Worm (Caenorhabditis elegans) whole organism, young adult: ENCODE data around the gene srx-119.

Source experiments
- F49E8.2 ChIP-seq: sonication (generic microtip); optimal IDR thresholded peaks from 3 replicates; lab custom pipeline; 2017; ENCODE audit warnings: missing genetic modification characterization, mild to moderate bottlenecking, missing compliant biosample characterization, antibody characterized with exemption, moderate library complexity; ENCODE audit not compliant: insufficient read depth
- unc-62 ChIP-seq: fragments of 150-350 bp; optimal IDR thresholded peaks from 2 replicates; lab custom pipeline; 2014; ENCODE audit warnings: missing biosample characterization, missing genetic modification reagents, missing genetic modification characterization

- no peak for TF ChIP-seq unc-62 (GFP tag; lab: Kevin White, UChicago)
- no peak for TF ChIP-seq F49E8.2 (tag; lab: Kevin White, UChicago)
These were observed 21.5 kb upstream of the srx-119 start for ce11 chrII:12506511-12506910.
